Fruit fly (Drosophila melanogaster): Measurements from ENCODE around the gene gukh.

gukh gene

DNA sequence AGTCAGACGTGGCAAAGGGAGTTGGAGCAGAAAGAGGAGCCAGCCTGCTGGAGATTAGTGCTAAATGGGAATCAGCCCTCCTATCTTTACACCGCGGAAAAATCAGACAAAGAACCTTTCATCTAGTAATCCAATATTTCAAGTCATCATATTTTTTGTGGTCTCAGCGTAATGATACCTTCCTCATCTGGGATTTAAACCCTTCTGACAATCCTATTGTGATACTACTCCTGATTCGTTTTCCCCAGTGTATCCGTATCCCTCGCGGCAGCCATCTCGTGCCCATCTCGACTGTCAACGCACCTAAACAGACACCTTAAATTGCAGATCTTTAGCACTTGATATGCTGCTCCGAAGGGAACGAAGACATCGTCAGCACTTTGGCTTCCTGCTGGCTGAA, 14.5 kb downstream of the gukh start:
- peak; percentile 27 for TF ChIP-seq CG11902 (GFP tag; optimal IDR thresholded peaks at IDR 0.05)
- no peak for TF ChIP-seq svp (GFP tag)
- no peak for TF ChIP-seq CG6276 (GFP tag; optimal IDR thresholded peaks at IDR 0.05)
- TF ChIP-seq Eip75B (GFP tag; optimal IDR thresholded peaks at IDR 0.05), result no peak
- TF ChIP-seq dac (GFP tag; optimal IDR thresholded peaks at IDR 0.05), result no peak
- no peak for TF ChIP-seq Sox15 (GFP tag; optimal IDR thresholded peaks at IDR 0.05)
- no peak for TF ChIP-seq lz (GFP tag; optimal IDR thresholded peaks at IDR 0.05)
- TF ChIP-seq achi (GFP tag; optimal IDR thresholded peaks at IDR 0.05), result peak; percentile 47
- no peak for TF ChIP-seq CG15336 (GFP tag; IDR thresholded peaks at IDR 0.05)
- TF ChIP-seq CG9139 (GFP tag; optimal IDR thresholded peaks at IDR 0.05), result no peak
- TF ChIP-seq acj6 (GFP tag; optimal IDR thresholded peaks at IDR 0.05), result peak; percentile 38
- TF ChIP-seq CG31627 (GFP tag; optimal IDR thresholded peaks at IDR 0.05), result peak; percentile 6
- peak; percentile 53 for TF ChIP-seq Sox14 (GFP tag; optimal IDR thresholded peaks at IDR 0.05)
- peak; percentile 68 for TF ChIP-seq Ets96B (tag; optimal IDR thresholded peaks at IDR 0.05)
- TF ChIP-seq CG32006 (GFP tag; optimal IDR thresholded peaks at IDR 0.05), result peak; percentile 54
- TF ChIP-seq pdm3 (GFP tag; optimal IDR thresholded peaks at IDR 0.05), result peak; percentile 36
- TF ChIP-seq vri (GFP tag; optimal IDR thresholded peaks at IDR 0.05), result no peak
- peak; percentile 47 for TF ChIP-seq fd59A (GFP tag; optimal IDR thresholded peaks at IDR 0.05)
- TF ChIP-seq Hr39 (GFP tag; optimal IDR thresholded peaks at IDR 0.05), result no peak
- no peak for TF ChIP-seq CG6854 (GFP tag; optimal IDR thresholded peaks at IDR 0.05)
- peak; percentile 52 for TF ChIP-seq spab (GFP tag; optimal IDR thresholded peaks at IDR 0.05)
- no peak for TF ChIP-seq CG6792 (GFP tag; optimal IDR thresholded peaks at IDR 0.05)
- peak; percentile 18 for TF ChIP-seq CG1621 (tag; optimal IDR thresholded peaks at IDR 0.05)
- peak; percentile 4 for TF ChIP-seq CG8319 (GFP tag; optimal IDR thresholded peaks at IDR 0.05)
- peak; percentile 6 for TF ChIP-seq net (GFP tag; optimal IDR thresholded peaks at IDR 0.05)
- TF ChIP-seq CG6808 (GFP tag; optimal IDR thresholded peaks at IDR 0.05), result peak; percentile 31
- TF ChIP-seq cyc (GFP tag; optimal IDR thresholded peaks at IDR 0.05), result no peak
- peak; percentile 47 for TF ChIP-seq CG10669 (GFP tag; optimal IDR thresholded peaks at IDR 0.05)
- TF ChIP-seq Eip93F (GFP tag; optimal IDR thresholded peaks at IDR 0.05), result no peak
- no peak for TF ChIP-seq CG16779 (tag; optimal IDR thresholded peaks at IDR 0.05)
- TF ChIP-seq Eip78C (GFP tag), result peak; percentile 79
- peak; percentile 77 for TF ChIP-seq CG3919 (GFP tag; optimal IDR thresholded peaks at IDR 0.05)
- peak; percentile 38 for TF ChIP-seq CG4318 (GFP tag; optimal IDR thresholded peaks at IDR 0.05)
- no peak for TF ChIP-seq topi (GFP tag; optimal IDR thresholded peaks at IDR 0.05)
- no peak for TF ChIP-seq CG34406 (GFP tag; optimal IDR thresholded peaks at IDR 0.05)
- TF ChIP-seq Hr38 (GFP tag; optimal IDR thresholded peaks at IDR 0.05), result no peak
- TF ChIP-seq salr (GFP tag; optimal IDR thresholded peaks at IDR 0.05), result peak; percentile 32 to 35
- 0 out of 3 replicates have a peak, but pooled peaks have one; percentile 25 for TF ChIP-seq CG8119 (GFP tag; IDR thresholded peaks at IDR 0.05)
- peak; percentile 77 for TF ChIP-seq CG6163 (GFP tag; IDR thresholded peaks at IDR 0.05)
- no peak for TF ChIP-seq Met (GFP tag; optimal IDR thresholded peaks at IDR 0.05)
- peak; percentile 40 for TF ChIP-seq CG11762 (GFP tag; optimal IDR thresholded peaks at IDR 0.05; ENCODE audit: insufficient read depth)
- peak; percentile 50 for TF ChIP-seq CG10631 (GFP tag; optimal IDR thresholded peaks at IDR 0.05)
- TF ChIP-seq esn (GFP tag; optimal IDR thresholded peaks at IDR 0.05), result no peak
- no peak for TF ChIP-seq fkh (GFP tag; optimal IDR thresholded peaks at IDR 0.05)
- no peak for TF ChIP-seq CG8632 (GFP tag; optimal IDR thresholded peaks at IDR 0.05)
- peak; percentile 50 for TF ChIP-seq dsx (GFP tag; optimal IDR thresholded peaks at IDR 0.05; ENCODE audit: poor library complexity, severe bottlenecking)
- no peak for TF ChIP-seq Hr4 (GFP tag; optimal IDR thresholded peaks at IDR 0.05)
- TF ChIP-seq Blimp-1 (GFP tag; optimal IDR thresholded peaks at IDR 0.05), result no peak
- TF ChIP-seq CG11294 (GFP tag; IDR thresholded peaks at IDR 0.05), result no peak
- TF ChIP-seq ss (GFP tag; optimal IDR thresholded peaks at IDR 0.05), result no peak
- TF ChIP-seq Ets21C (GFP tag; optimal IDR thresholded peaks at IDR 0.05), result no peak
- TF ChIP-seq eg (GFP tag; IDR thresholded peaks at IDR 0.05), result no peak
- TF ChIP-seq CG3032 (tag; optimal IDR thresholded peaks at IDR 0.05), result peak; percentile 65

Measured in whole organism, prepupa.